Fruit fly (Drosophila melanogaster) whole organism, embryonic: ENCODE results near the gene Naa20A.
A peak's percentile ranks its signal among the peaks of the same experiment; 100 is the strongest.

Experiments
- Ada2b ChIP-seq: fragments of 200-800 bp; sonication (Bioruptor generic); IDR thresholded peaks from 2 replicates; pipeline ENCODE4 v1.3.6; 2022; ENCODE audit warnings: missing biosample characterization, missing genetic modification characterization
- B-H1 ChIP-seq: fragments of 200-800 bp; sonication (Bioruptor generic); IDR thresholded peaks from 3 replicates; pipeline ENCODE4 v1.3.6; 2022; ENCODE audit warnings: missing biosample characterization, missing genetic modification characterization
- BtbVII ChIP-seq: fragments of 200-800 bp; sonication (Bioruptor generic); optimal IDR thresholded peaks from 3 replicates; lab custom pipeline; 2017; ENCODE audit warnings: missing biosample characterization, mild to moderate bottlenecking, missing genetic modification characterization
- CG10147 ChIP-seq: fragments of 200-800 bp; sonication (Bioruptor generic); optimal IDR thresholded peaks from 2 replicates; lab custom pipeline; 2019; ENCODE audit warnings: missing biosample characterization, mild to moderate bottlenecking, missing genetic modification characterization, moderate library complexity
- CG11560 ChIP-seq: fragments of 200-800 bp; sonication (Bioruptor generic); IDR thresholded peaks from 3 replicates; pipeline ENCODE4 v1.3.6; 2022; ENCODE audit warnings: missing biosample characterization, missing genetic modification characterization
- CG12219 ChIP-seq: fragments of 200-800 bp; sonication (Bioruptor generic); optimal IDR thresholded peaks from 3 replicates; lab custom pipeline; 2018; ENCODE audit warnings: missing biosample characterization, mild to moderate bottlenecking, missing genetic modification characterization
- CG12391 ChIP-seq: fragments of 200-800 bp; sonication (Bioruptor generic); optimal IDR thresholded peaks from 3 replicates; lab custom pipeline; 2018; ENCODE audit warnings: missing biosample characterization, mild to moderate bottlenecking, missing genetic modification characterization, moderate library complexity
- CG13894 ChIP-seq: fragments of 200-800 bp; sonication (Bioruptor generic); optimal IDR thresholded peaks from 3 replicates; lab custom pipeline; 2018; ENCODE audit warnings: missing biosample characterization, mild to moderate bottlenecking, missing genetic modification characterization, moderate library complexity
- CG14014 ChIP-seq: fragments of 200-800 bp; sonication (Bioruptor generic); IDR thresholded peaks from 2 replicates; pipeline ENCODE4 v1.3.6; 2022; ENCODE audit warnings: missing biosample characterization, missing genetic modification characterization
- CG1832 ChIP-seq: fragments of 200-800 bp; sonication (Bioruptor generic); optimal IDR thresholded peaks from 2 replicates; lab custom pipeline; 2017; ENCODE audit warnings: missing biosample characterization, mild to moderate bottlenecking, missing genetic modification characterization, inconsistent platforms
- CG2678 ChIP-seq: fragments of 200-800 bp; sonication (Bioruptor generic); optimal IDR thresholded peaks from 3 replicates; lab custom pipeline; 2019; ENCODE audit warnings: missing biosample characterization, mild to moderate bottlenecking, missing genetic modification characterization, moderate library complexity
- CG30403 ChIP-seq: fragments of 200-800 bp; sonication (Bioruptor generic); optimal IDR thresholded peaks from 3 replicates; lab custom pipeline; 2016; ENCODE audit warnings: missing biosample characterization, missing genetic modification characterization
- CG31224 ChIP-seq: fragments of 200-800 bp; sonication (Bioruptor generic); IDR thresholded peaks from 2 replicates; pipeline ENCODE4 v1.3.6; 2022; ENCODE audit warnings: missing biosample characterization, missing genetic modification characterization
- CG34224 ChIP-seq: fragments of 200-800 bp; sonication (Bioruptor generic); IDR thresholded peaks from 3 replicates; pipeline ENCODE4 v1.3.6; 2022; ENCODE audit warnings: missing biosample characterization, missing genetic modification characterization; ENCODE audit not compliant: partially characterized antibody
- CG34422 ChIP-seq: fragments of 200-800 bp; sonication (Bioruptor generic); IDR thresholded peaks from 3 replicates; pipeline ENCODE4 v1.3.6; 2022; ENCODE audit warnings: missing biosample characterization, missing genetic modification characterization
- CG4707 ChIP-seq: fragments of 200-800 bp; sonication (Bioruptor generic); optimal IDR thresholded peaks from 2 replicates; lab custom pipeline; 2018; ENCODE audit warnings: missing biosample characterization, mild to moderate bottlenecking, missing genetic modification characterization, moderate library complexity
- CG5245 ChIP-seq: fragments of 200-800 bp; sonication (Bioruptor generic); optimal IDR thresholded peaks from 3 replicates; lab custom pipeline; 2016; ENCODE audit warnings: missing biosample characterization, missing genetic modification characterization
- CG6791 ChIP-seq: fragments of 200-800 bp; sonication (Bioruptor generic); IDR thresholded peaks from 3 replicates; pipeline ENCODE4 v1.3.6; 2022; ENCODE audit warnings: missing biosample characterization, missing genetic modification characterization; ENCODE audit not compliant: partially characterized antibody
- CG7271 ChIP-seq: fragments of 200-800 bp; sonication (Bioruptor generic); optimal IDR thresholded peaks from 2 replicates; lab custom pipeline; 2018; ENCODE audit warnings: missing biosample characterization, mild to moderate bottlenecking, missing genetic modification characterization, moderate library complexity
- CG7357 ChIP-seq: fragments of 200-800 bp; sonication (Bioruptor generic); IDR thresholded peaks from 3 replicates; pipeline ENCODE4 v1.3.6; 2022; ENCODE audit warnings: missing biosample characterization, missing genetic modification characterization
- CHES-1-like ChIP-seq: fragments of 200-800 bp; sonication (Bioruptor generic); optimal IDR thresholded peaks from 2 replicates; lab custom pipeline; 2016; ENCODE audit warnings: missing biosample characterization, missing genetic modification characterization
- Dref ChIP-seq: fragments of 200-800 bp; sonication (Bioruptor generic); IDR thresholded peaks from 2 replicates; pipeline ENCODE4 v1.3.6; 2022; ENCODE audit warnings: missing biosample characterization, missing genetic modification characterization
- Ets65A ChIP-seq: fragments of 200-800 bp; sonication (Bioruptor generic); peaks from one replicate; lab custom pipeline; 2016; ENCODE audit warnings: missing biosample characterization, missing genetic modification characterization
- MTF-1 ChIP-seq: fragments of 200-800 bp; sonication (Bioruptor generic); optimal IDR thresholded peaks from 2 replicates; lab custom pipeline; 2018; ENCODE audit warnings: missing biosample characterization, mild to moderate bottlenecking, missing genetic modification characterization, borderline replicate concordance
- NFAT ChIP-seq: fragments of 200-800 bp; sonication (Bioruptor generic); IDR thresholded peaks from 2 replicates; pipeline ENCODE4 v1.3.6; 2022; ENCODE audit warnings: missing biosample characterization, missing genetic modification characterization
- Nf-YA ChIP-seq: fragments of 200-800 bp; sonication (Bioruptor generic); IDR thresholded peaks from 2 replicates; pipeline ENCODE4 v1.3.6; 2022; ENCODE audit warnings: missing biosample characterization, missing genetic modification characterization
- Spps ChIP-seq: fragments of 200-800 bp; sonication (Bioruptor generic); optimal IDR thresholded peaks from 2 replicates; lab custom pipeline; 2018; ENCODE audit warnings: missing biosample characterization, mild to moderate bottlenecking, missing genetic modification characterization
- Ssrp ChIP-seq: fragments of 200-800 bp; sonication (Bioruptor generic); optimal IDR thresholded peaks from 2 replicates; lab custom pipeline; 2018; ENCODE audit warnings: missing biosample characterization, mild to moderate bottlenecking, missing genetic modification characterization, moderate library complexity
- Stat92E ChIP-seq, 3 experiments: fragments of >200 bp in 2 of 3; fragments of 200-800 bp in 1 of 3; sonication (Bioruptor generic) in 1 of 3; optimal IDR thresholded peaks; 2 replicates each; lab custom pipeline; 2017 to 2019; ENCODE audit warnings: missing biosample characterization in 3 of 3, missing genetic modification characterization in 3 of 3, mild to moderate bottlenecking in 1 of 3, moderate library complexity in 1 of 3
- cad ChIP-seq: fragments of >200 bp; optimal IDR thresholded peaks from 2 replicates; lab custom pipeline; 2017; ENCODE audit warnings: missing biosample characterization, missing genetic modification characterization
- caup ChIP-seq: fragments of 200-800 bp; sonication (Bioruptor generic); optimal IDR thresholded peaks from 3 replicates; lab custom pipeline; 2017; ENCODE audit warnings: missing biosample characterization, mild to moderate bottlenecking, missing genetic modification characterization, moderate library complexity; ENCODE audit not compliant: severe bottlenecking
- crol ChIP-seq: fragments of 200-800 bp; sonication (Bioruptor generic); IDR thresholded peaks from 2 replicates; pipeline ENCODE4 v1.3.6; 2022; ENCODE audit warnings: missing biosample characterization, missing genetic modification characterization
- ewg ChIP-seq: fragments of 200-800 bp; sonication (Bioruptor generic); optimal IDR thresholded peaks from 3 replicates; lab custom pipeline; 2017; ENCODE audit warnings: mild to moderate bottlenecking, missing biosample characterization, missing genetic modification reagents, missing genetic modification characterization
- eyg ChIP-seq: fragments of 200-800 bp; sonication (Bioruptor generic); optimal IDR thresholded peaks from 3 replicates; lab custom pipeline; 2016; ENCODE audit warnings: missing biosample characterization, missing genetic modification characterization
- gce ChIP-seq: fragments of 200-800 bp; sonication (Bioruptor generic); IDR thresholded peaks from 3 replicates; pipeline ENCODE4 v1.3.6; 2022; ENCODE audit warnings: missing biosample characterization, missing genetic modification characterization
- gfzf ChIP-seq: fragments of 200-800 bp; sonication (Bioruptor generic); optimal IDR thresholded peaks from 2 replicates; lab custom pipeline; 2016; ENCODE audit warnings: missing biosample characterization, mild to moderate bottlenecking, missing genetic modification characterization, moderate library complexity
- jigr1 ChIP-seq: fragments of 200-800 bp; sonication (Bioruptor generic); IDR thresholded peaks from 3 replicates; pipeline ENCODE4 v1.3.6; 2022; ENCODE audit warnings: missing biosample characterization, missing genetic modification characterization
- klu ChIP-seq: fragments of 200-800 bp; sonication (Bioruptor generic); IDR thresholded peaks from 2 replicates; pipeline ENCODE4 v1.3.6; 2022; ENCODE audit warnings: missing biosample characterization, missing genetic modification characterization
- kni ChIP-seq: fragments of 200-800 bp; sonication (Bioruptor generic); optimal IDR thresholded peaks from 3 replicates; lab custom pipeline; 2017; ENCODE audit warnings: mild to moderate bottlenecking, missing biosample characterization, missing genetic modification reagents, missing genetic modification characterization
- org-1 ChIP-seq: fragments of 200-800 bp; sonication (Bioruptor generic); optimal IDR thresholded peaks from 2 replicates; lab custom pipeline; 2017; ENCODE audit warnings: missing biosample characterization, missing genetic modification characterization
- pho ChIP-seq: fragments of 200-800 bp; sonication (Bioruptor generic); optimal IDR thresholded peaks from 2 replicates; lab custom pipeline; 2016; ENCODE audit warnings: missing biosample characterization, missing genetic modification characterization
- phol ChIP-seq: fragments of 200-800 bp; sonication (Bioruptor generic); optimal IDR thresholded peaks from 3 replicates; lab custom pipeline; 2018; ENCODE audit warnings: missing biosample characterization, mild to moderate bottlenecking, missing genetic modification characterization, moderate library complexity
- pzg ChIP-seq: fragments of 200-800 bp; sonication (Bioruptor generic); optimal IDR thresholded peaks from 3 replicates; lab custom pipeline; 2018; ENCODE audit warnings: missing biosample characterization, mild to moderate bottlenecking, missing genetic modification characterization, moderate library complexity
- row ChIP-seq: fragments of 200-800 bp; sonication (Bioruptor generic); IDR thresholded peaks from 3 replicates; pipeline ENCODE4 v1.3.6; 2022; ENCODE audit warnings: missing biosample characterization, missing genetic modification characterization
- salm ChIP-seq: fragments of 200-800 bp; sonication (Bioruptor generic); optimal IDR thresholded peaks from 2 replicates; lab custom pipeline; 2018; ENCODE audit warnings: missing biosample characterization, mild to moderate bottlenecking, missing genetic modification characterization
- so ChIP-seq: fragments of 200-800 bp; sonication (Bioruptor generic); IDR thresholded peaks from 3 replicates; pipeline ENCODE4 v1.3.6; 2022; ENCODE audit warnings: missing biosample characterization, missing genetic modification characterization
- tna ChIP-seq: fragments of 200-800 bp; sonication (Bioruptor generic); IDR thresholded peaks from 2 replicates; pipeline ENCODE4 v1.3.6; 2022; ENCODE audit warnings: missing biosample characterization, missing genetic modification characterization; ENCODE audit not compliant: partially characterized antibody
- trh ChIP-seq: fragments of 200-800 bp; sonication (Bioruptor generic); optimal IDR thresholded peaks from 2 replicates; lab custom pipeline; 2016; ENCODE audit warnings: missing biosample characterization, missing genetic modification characterization
- usp ChIP-seq: fragments of >200 bp; optimal IDR thresholded peaks from 2 replicates; lab custom pipeline; 2017; ENCODE audit warnings: missing biosample characterization, missing genetic modification characterization

The Naa20A gene

DNA sequence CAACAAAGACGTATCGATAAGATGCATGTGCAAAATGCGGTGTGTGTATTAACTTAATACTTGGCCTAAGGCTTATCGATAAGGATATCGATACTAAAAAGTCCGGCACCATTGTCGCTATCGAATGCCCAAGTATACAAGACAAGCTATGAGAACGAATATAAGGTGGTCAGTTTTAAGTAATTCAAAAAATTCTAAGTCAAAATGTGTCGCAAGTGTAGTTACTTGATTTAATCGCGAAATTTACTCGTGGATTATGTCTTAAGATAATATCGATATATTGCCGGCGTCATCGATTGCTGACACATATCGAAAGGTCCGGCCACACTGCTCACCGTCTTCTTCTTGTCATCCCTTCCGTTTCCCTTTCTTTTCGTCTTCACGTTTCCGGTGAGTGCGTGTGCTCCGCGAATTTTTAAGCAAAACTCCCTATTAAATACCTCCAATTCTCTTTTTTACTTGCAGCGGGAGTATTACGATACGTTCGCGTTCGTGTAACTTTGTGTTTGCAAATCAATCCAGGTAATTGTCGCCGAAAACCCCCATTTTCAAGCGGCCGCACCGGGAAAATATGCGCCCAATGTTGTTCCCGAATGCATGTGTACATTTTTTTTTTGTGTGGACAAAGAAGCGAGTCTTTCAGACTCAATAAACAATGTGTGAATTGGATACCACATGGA lies 25.1 kb downstream of the Naa20A start, which contains the start of gene RpS10b (continued):
- TF ChIP-seq CG7271 (tag; lab: Kevin White, UChicago), result peak; percentile 95
- peak; percentile 77 for TF ChIP-seq CG13894 (tag; lab: Kevin White, UChicago)
- TF ChIP-seq CHES-1-like, result peak; percentile 94
- peak; percentile 59 for TF ChIP-seq CG31224 (GFP tag; lab: Robert Waterston, UW)
- peak; percentile 55 for TF ChIP-seq row (GFP tag; lab: Robert Waterston, UW)
- peak; percentile 89 for TF ChIP-seq tna
- peak; percentile 89 for TF ChIP-seq CG12219 (GFP tag; lab: Kevin White, UChicago)
- peak; percentile 91 for TF ChIP-seq org-1 (GFP tag; lab: Kevin White, UChicago)
- TF ChIP-seq Ssrp (tag; lab: Kevin White, UChicago), result peak; percentile 55
- TF ChIP-seq MTF-1 (GFP tag; lab: Kevin White, UChicago), result peak; percentile 97
- peak; percentile 65 for TF ChIP-seq Spps
- TF ChIP-seq CG4707 (GFP tag; lab: Kevin White, UChicago), result peak; percentile 90
- TF ChIP-seq gce (GFP tag; lab: Robert Waterston, UW), result peak; percentile 87
- TF ChIP-seq Stat92E (GFP tag; optimal IDR thresholded peaks at IDR 0.05; lab: Kevin White, UChicago), result peak in 1 of 3 experiments; percentile 48
- TF ChIP-seq klu (GFP tag; lab: Robert Waterston, UW), result peak; percentile 17; the same call in 1 of the 2 replicates
- peak; percentile 62 for TF ChIP-seq gfzf
- peak; percentile 87 for TF ChIP-seq CG6791 (GFP tag; lab: Robert Waterston, UW)
- peak; percentile 81 for TF ChIP-seq trh
- peak; percentile 87 for TF ChIP-seq CG12391 (tag; lab: Kevin White, UChicago)
- peak; percentile 94 for TF ChIP-seq BtbVII (GFP tag; lab: Kevin White, UChicago)
- no peak for TF ChIP-seq usp (GFP tag; lab: Kevin White, UChicago)
- peak; percentile 88 for TF ChIP-seq CG10147 (GFP tag; lab: Kevin White, UChicago)
- TF ChIP-seq so (GFP tag; lab: Robert Waterston, UW), result peak; percentile 85
- peak; percentile 88 for TF ChIP-seq CG34224 (GFP tag; lab: Robert Waterston, UW)
- peak; percentile 83 for TF ChIP-seq salm (tag; lab: Kevin White, UChicago)
- peak; percentile 70 for TF ChIP-seq Nf-YA (GFP tag; lab: Robert Waterston, UW)
- TF ChIP-seq B-H1 (GFP tag; lab: Robert Waterston, UW), result peak; percentile 42; the same call in 1 of the 3 replicates
- peak; percentile 93 for TF ChIP-seq eyg
- TF ChIP-seq CG14014 (GFP tag; lab: Robert Waterston, UW), result peak; percentile 66; the same call in 1 of the 2 replicates
- peak; percentile 84 for TF ChIP-seq Dref (GFP tag; lab: Robert Waterston, UW)
- peak; percentile 85 for TF ChIP-seq NFAT
- TF ChIP-seq Ets65A (GFP tag; lab: Kevin White, UChicago), result peak; percentile 98
- peak; percentile 57; the same call in 1 of the 3 replicates for TF ChIP-seq CG7357 (GFP tag; lab: Robert Waterston, UW)
- peak; percentile 80 for TF ChIP-seq CG2678
- peak; percentile 67 for TF ChIP-seq CG5245
- TF ChIP-seq pho, result peak; percentile 85
- TF ChIP-seq CG30403, result peak; percentile 75
- no peak for TF ChIP-seq jigr1 (GFP tag; lab: Robert Waterston, UW)
- TF ChIP-seq kni (GFP tag; lab: Kevin White, UChicago), result peak; percentile 96
- TF ChIP-seq phol (tag; lab: Kevin White, UChicago), result peak; percentile 88
- peak; percentile 73; the same call in 1 of the 3 replicates for TF ChIP-seq CG11560 (tag; lab: Robert Waterston, UW)
- TF ChIP-seq CG34422 (GFP tag; lab: Robert Waterston, UW), result peak; percentile 84
- peak; percentile 48; the same call in 1 of the 2 replicates for TF ChIP-seq crol (GFP tag; lab: Robert Waterston, UW)
- TF ChIP-seq caup, result peak; percentile 97
- TF ChIP-seq CG1832 (GFP tag; lab: Kevin White, UChicago), result no peak
- no peak for TF ChIP-seq Ada2b
- TF ChIP-seq ewg (GFP tag; lab: Kevin White, UChicago), result peak; percentile 84
- TF ChIP-seq pzg (GFP tag; lab: Kevin White, UChicago), result peak; percentile 82
- TF ChIP-seq cad, result no peak
